Fruit fly (Drosophila melanogaster) whole organism, embryonic: ENCODE measurements around the gene Cpr76Bc.
A peak's percentile ranks its signal among the peaks of the same experiment; 100 is the strongest.

ENCODE experiments used
- ATbp ChIP-seq: fragments of 200-800 bp; sonication (Bioruptor generic); optimal IDR thresholded peaks from 2 replicates; lab custom pipeline; 2017; ENCODE audit warnings: missing biosample characterization, mild to moderate bottlenecking, missing genetic modification characterization, missing genetic modification reagents
- CG10267 ChIP-seq: fragments of 200-800 bp; sonication (Bioruptor generic); optimal IDR thresholded peaks from 2 replicates; lab custom pipeline; 2018; ENCODE audit warnings: missing biosample characterization, mild to moderate bottlenecking, missing genetic modification characterization, moderate library complexity
- CG10959 ChIP-seq: fragments of 200-800 bp; sonication (Bioruptor generic); IDR thresholded peaks from 2 replicates; pipeline ENCODE4 v1.3.6; 2022; ENCODE audit warnings: missing biosample characterization, missing genetic modification characterization
- CG12104 ChIP-seq: fragments of 200-800 bp; sonication (Bioruptor generic); optimal IDR thresholded peaks from 3 replicates; lab custom pipeline; 2016; ENCODE audit warnings: missing biosample characterization, missing genetic modification characterization
- CG12299 ChIP-seq: fragments of 200-800 bp; sonication (Bioruptor generic); optimal IDR thresholded peaks from 2 replicates; lab custom pipeline; 2018; ENCODE audit warnings: missing biosample characterization, mild to moderate bottlenecking, missing genetic modification characterization
- CG12659 ChIP-seq: fragments of 200-800 bp; sonication (Bioruptor generic); optimal IDR thresholded peaks from 3 replicates; lab custom pipeline; 2017; ENCODE audit warnings: mild to moderate bottlenecking, missing biosample characterization, missing genetic modification reagents, missing genetic modification characterization
- CG14710 ChIP-seq: fragments of 200-800 bp; sonication (Bioruptor generic); optimal IDR thresholded peaks from 3 replicates; lab custom pipeline; 2019; ENCODE audit warnings: missing biosample characterization, mild to moderate bottlenecking, missing genetic modification characterization, moderate library complexity
- CG14965 ChIP-seq: fragments of 200-800 bp; sonication (Bioruptor generic); optimal IDR thresholded peaks from 2 replicates; lab custom pipeline; 2016; ENCODE audit warnings: missing biosample characterization, missing genetic modification characterization, borderline replicate concordance
- CG1603 ChIP-seq: fragments of 200-800 bp; sonication (Bioruptor generic); optimal IDR thresholded peaks from 2 replicates; lab custom pipeline; 2019; ENCODE audit warnings: missing biosample characterization, mild to moderate bottlenecking, missing genetic modification characterization, moderate library complexity
- CG16779 ChIP-seq: fragments of 200-800 bp; sonication (Bioruptor generic); IDR thresholded peaks from 2 replicates; pipeline ENCODE4 v1.3.6; 2022; ENCODE audit warnings: missing biosample characterization, missing genetic modification characterization
- CG17385 ChIP-seq: fragments of 200-800 bp; sonication (Bioruptor generic); optimal IDR thresholded peaks from 3 replicates; lab custom pipeline; 2018; ENCODE audit warnings: missing biosample characterization, mild to moderate bottlenecking, missing genetic modification characterization
- CG3726 ChIP-seq: fragments of 200-800 bp; sonication (Bioruptor generic); IDR thresholded peaks from 3 replicates; pipeline ENCODE4, ENCODE4 v1.3.6; 2022; ENCODE audit warnings: missing biosample characterization, missing genetic modification characterization
- CG4424 ChIP-seq: fragments of 200-800 bp; sonication (Bioruptor generic); optimal IDR thresholded peaks from 3 replicates; lab custom pipeline; 2016; ENCODE audit warnings: missing biosample characterization, missing genetic modification characterization
- CG6175 ChIP-seq: fragments of 200-800 bp; sonication (Bioruptor generic); IDR thresholded peaks from 3 replicates; pipeline ENCODE4 v1.3.6; 2022; ENCODE audit warnings: missing biosample characterization, missing genetic modification characterization
- CG8089 ChIP-seq: fragments of 200-800 bp; sonication (Bioruptor generic); optimal IDR thresholded peaks from 3 replicates; lab custom pipeline; 2016; ENCODE audit warnings: missing biosample characterization, missing genetic modification characterization
- CG8281 ChIP-seq: fragments of 200-800 bp; sonication (Bioruptor generic); optimal IDR thresholded peaks from 2 replicates; lab custom pipeline; 2018; ENCODE audit warnings: missing biosample characterization, mild to moderate bottlenecking, missing genetic modification characterization, moderate library complexity
- CG8388 ChIP-seq: fragments of 200-800 bp; sonication (Bioruptor generic); optimal IDR thresholded peaks from 2 replicates; lab custom pipeline; 2019; ENCODE audit warnings: missing biosample characterization, mild to moderate bottlenecking, missing genetic modification characterization, moderate library complexity
- CG9609 ChIP-seq: fragments of 200-800 bp; sonication (Bioruptor generic); optimal IDR thresholded peaks from 3 replicates; lab custom pipeline; 2016; ENCODE audit warnings: missing biosample characterization, missing genetic modification characterization
- CTCF ChIP-seq: fragments of 200-800 bp; sonication (Bioruptor generic); optimal IDR thresholded peaks from 2 replicates; lab custom pipeline; 2017; ENCODE audit warnings: missing biosample characterization, mild to moderate bottlenecking, missing genetic modification characterization, moderate library complexity
- Dad ChIP-seq: fragments of 200-800 bp; sonication (Bioruptor generic); optimal IDR thresholded peaks from 3 replicates; lab custom pipeline; 2016; ENCODE audit warnings: missing biosample characterization, missing genetic modification characterization
- Drgx ChIP-seq: fragments of 200-800 bp; sonication (Bioruptor generic); IDR thresholded peaks from 2 replicates; pipeline ENCODE4 v1.3.6; 2022; ENCODE audit warnings: missing biosample characterization, missing genetic modification characterization
- E2f2 ChIP-seq: fragments of 200-800 bp; sonication (Bioruptor generic); IDR thresholded peaks from 2 replicates; pipeline ENCODE4 v1.3.6; 2022; ENCODE audit warnings: missing biosample characterization, missing genetic modification characterization
- Gug ChIP-seq: fragments of 200-800 bp; sonication (Bioruptor generic); IDR thresholded peaks from 4 replicates; pipeline ENCODE4 v1.3.6; 2022; ENCODE audit warnings: missing biosample characterization, missing genetic modification characterization
- HLH54F ChIP-seq: fragments of 200-800 bp; sonication (Bioruptor generic); optimal IDR thresholded peaks from 3 replicates; lab custom pipeline; 2016; ENCODE audit warnings: missing biosample characterization, missing genetic modification characterization
- HLHmδ ChIP-seq: fragments of 200-800 bp; sonication (Bioruptor generic); optimal IDR thresholded peaks from 2 replicates; lab custom pipeline; 2018; ENCODE audit warnings: missing biosample characterization, mild to moderate bottlenecking, missing genetic modification characterization, moderate library complexity
- PHDP ChIP-seq: fragments of 200-800 bp; sonication (Bioruptor generic); optimal IDR thresholded peaks from 3 replicates; lab custom pipeline; 2018; ENCODE audit warnings: missing biosample characterization, mild to moderate bottlenecking, missing genetic modification characterization, moderate library complexity
- Rx ChIP-seq: fragments of 200-800 bp; sonication (Bioruptor generic); IDR thresholded peaks from 2 replicates; pipeline ENCODE4 v1.3.6; 2022; ENCODE audit warnings: missing biosample characterization, missing genetic modification characterization
- Sin3A ChIP-seq: fragments of >200 bp; optimal IDR thresholded peaks from 2 replicates; lab custom pipeline; 2018
- TFAM ChIP-seq: fragments of 200-800 bp; sonication (Bioruptor generic); optimal IDR thresholded peaks from 2 replicates; lab custom pipeline; 2017; ENCODE audit warnings: missing biosample characterization, missing genetic modification characterization, inconsistent platforms
- Trl ChIP-seq, 3 experiments: fragments of >200 bp in 2 of 3; fragments of 200-800 bp in 1 of 3; sonication (Bioruptor generic) in 1 of 3; optimal IDR thresholded peaks; 2 replicates in 1 of 3; 3 replicates in 2 of 3; lab custom pipeline; 2016 to 2017; ENCODE audit warnings: missing biosample characterization in 1 of 3, missing genetic modification characterization in 1 of 3
- abd-A ChIP-seq: fragments of 200-800 bp; sonication (Bioruptor generic); optimal IDR thresholded peaks from 3 replicates; lab custom pipeline; 2019; ENCODE audit warnings: missing biosample characterization, mild to moderate bottlenecking, missing genetic modification characterization, moderate library complexity
- ash1 ChIP-seq: fragments of 200-800 bp; sonication (Bioruptor generic); optimal IDR thresholded peaks from 2 replicates; lab custom pipeline; 2018; ENCODE audit warnings: missing biosample characterization, mild to moderate bottlenecking, missing genetic modification characterization
- bowl ChIP-seq: fragments of 200-800 bp; sonication (Bioruptor generic); IDR thresholded peaks from 2 replicates; pipeline ENCODE4 v1.3.6; 2022; ENCODE audit warnings: missing biosample characterization, missing genetic modification characterization
- br ChIP-seq: fragments of >200 bp; optimal IDR thresholded peaks from 2 replicates; lab custom pipeline; 2017
- btn ChIP-seq: fragments of 200-800 bp; sonication (Bioruptor generic); optimal IDR thresholded peaks from 2 replicates; lab custom pipeline; 2016; ENCODE audit warnings: missing biosample characterization, missing genetic modification characterization
- cas ChIP-seq: fragments of 200-800 bp; sonication (Bioruptor generic); IDR thresholded peaks from 2 replicates; pipeline ENCODE4 v1.3.6; 2022; ENCODE audit warnings: missing biosample characterization, missing genetic modification characterization
- caup ChIP-seq: fragments of 200-800 bp; sonication (Bioruptor generic); optimal IDR thresholded peaks from 3 replicates; lab custom pipeline; 2017; ENCODE audit warnings: missing biosample characterization, mild to moderate bottlenecking, missing genetic modification characterization, moderate library complexity; ENCODE audit not compliant: severe bottlenecking
- fd102C ChIP-seq: fragments of 200-800 bp; sonication (Bioruptor generic); optimal IDR thresholded peaks from 2 replicates; lab custom pipeline; 2018; ENCODE audit warnings: missing biosample characterization, mild to moderate bottlenecking, missing genetic modification characterization, moderate library complexity
- gcm2 ChIP-seq: fragments of 200-800 bp; sonication (Bioruptor generic); optimal IDR thresholded peaks from 2 replicates; lab custom pipeline; 2016; ENCODE audit warnings: missing biosample characterization, missing genetic modification characterization
- gfzf ChIP-seq: fragments of 200-800 bp; sonication (Bioruptor generic); optimal IDR thresholded peaks from 2 replicates; lab custom pipeline; 2016; ENCODE audit warnings: missing biosample characterization, mild to moderate bottlenecking, missing genetic modification characterization, moderate library complexity
- gsb ChIP-seq: fragments of 200-800 bp; sonication (Bioruptor generic); IDR thresholded peaks from 2 replicates; pipeline ENCODE4 v1.3.6; 2022; ENCODE audit warnings: missing biosample characterization, missing genetic modification characterization
- her ChIP-seq: fragments of 200-800 bp; sonication (Bioruptor generic); optimal IDR thresholded peaks from 2 replicates; lab custom pipeline; 2016; ENCODE audit warnings: missing biosample characterization, missing genetic modification characterization
- lola ChIP-seq, 3 experiments: fragments of >200 bp in 2 of 3; fragments of 200-800 bp in 1 of 3; sonication (Bioruptor generic) in 1 of 3; optimal IDR thresholded peaks; 2 replicates each; lab custom pipeline; 2017 to 2019; ENCODE audit warnings: missing biosample characterization in 3 of 3, missing genetic modification characterization in 3 of 3, mild to moderate bottlenecking in 1 of 3, moderate library complexity in 1 of 3
- nom ChIP-seq: fragments of 200-800 bp; sonication (Bioruptor generic); optimal IDR thresholded peaks from 2 replicates; lab custom pipeline; 2017; ENCODE audit warnings: missing biosample characterization, missing genetic modification characterization, mild to moderate bottlenecking, moderate library complexity, missing genetic modification reagents
- psq ChIP-seq: fragments of 200-800 bp; sonication (Bioruptor generic); optimal IDR thresholded peaks from 2 replicates; lab custom pipeline; 2017; ENCODE audit warnings: missing biosample characterization, missing genetic modification characterization
- pzg ChIP-seq: fragments of 200-800 bp; sonication (Bioruptor generic); optimal IDR thresholded peaks from 3 replicates; lab custom pipeline; 2018; ENCODE audit warnings: missing biosample characterization, mild to moderate bottlenecking, missing genetic modification characterization, moderate library complexity
- sc ChIP-seq, 3 experiments: fragments of >200 bp in 2 of 3; fragments of 200-800 bp in 1 of 3; sonication (Bioruptor generic) in 1 of 3; optimal IDR thresholded peaks; 2 replicates in 2 of 3; 3 replicates in 1 of 3; lab custom pipeline; 2017; ENCODE audit warnings: mild to moderate bottlenecking in 1 of 3, missing biosample characterization in 1 of 3, missing genetic modification characterization in 1 of 3, missing genetic modification reagents in 1 of 3
- sens ChIP-seq: fragments of 200-800 bp; sonication (Bioruptor generic); peaks from one replicate; lab custom pipeline; 2016; ENCODE audit warnings: missing biosample characterization, missing genetic modification characterization
- sima ChIP-seq: fragments of 200-800 bp; sonication (Bioruptor generic); optimal IDR thresholded peaks from 2 replicates; lab custom pipeline; 2016; ENCODE audit warnings: missing biosample characterization, missing genetic modification characterization
- z ChIP-seq: fragments of 200-800 bp; sonication (Bioruptor generic); IDR thresholded peaks from 3 replicates; pipeline ENCODE4 v1.3.6; 2022; ENCODE audit warnings: missing biosample characterization, missing genetic modification characterization
- zf30C ChIP-seq: fragments of 200-800 bp; sonication (Bioruptor generic); optimal IDR thresholded peaks from 3 replicates; lab custom pipeline; 2018; ENCODE audit warnings: missing biosample characterization, mild to moderate bottlenecking, missing genetic modification characterization

Cpr76Bc gene

DNA sequence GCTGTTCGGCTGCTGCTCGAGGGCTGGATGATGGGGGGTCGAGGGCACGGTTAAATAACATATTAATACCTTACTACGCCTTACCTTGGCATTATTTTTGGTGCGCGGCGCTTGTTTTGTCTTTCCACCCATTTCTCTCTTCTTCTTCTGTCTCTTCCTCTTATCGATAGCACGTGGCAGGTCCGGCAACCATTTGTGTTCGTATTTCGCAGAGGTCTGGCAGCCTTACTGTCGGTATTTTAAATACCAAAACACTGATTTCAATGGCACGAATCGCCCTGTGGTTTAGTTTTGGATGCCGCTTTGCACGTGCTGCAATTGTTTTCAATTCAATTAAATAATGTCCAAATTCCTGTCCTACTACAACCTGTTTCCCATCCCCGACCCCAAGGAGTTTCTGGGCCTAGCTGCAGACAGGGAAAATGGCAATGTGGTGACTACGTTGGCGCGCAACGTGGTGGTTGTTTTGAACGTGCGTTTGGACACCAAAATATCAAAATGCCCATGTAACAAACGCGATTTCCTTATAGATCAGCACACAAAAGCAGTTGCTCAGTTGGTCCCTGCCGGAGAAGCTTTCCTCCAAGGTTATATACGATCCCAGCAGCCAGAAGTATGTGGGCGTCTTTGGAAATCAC lies 31.5 kb downstream of the Cpr76Bc start, which contains the start of the genes Ltn1 and CG9300 (continued):
- TF ChIP-seq CG14710 (tag; lab: Kevin White, UChicago) (no peak), CG10267 (tag; lab: Kevin White, UChicago) (no peak), CTCF (no peak), gfzf (peak; percentile 52), CG12659 (GFP tag; lab: Kevin White, UChicago) (peak; percentile 77), CG6175 (GFP tag; lab: Robert Waterston, UW) (no peak), Rx (GFP tag; lab: Robert Waterston, UW) (no peak), psq (GFP tag; lab: Kevin White, UChicago) (peak; percentile 14), fd102C (GFP tag; lab: Kevin White, UChicago) (no peak), CG16779 (no peak), Gug (no peak), CG17385 (GFP tag; lab: Kevin White, UChicago) (peak; percentile 100), bowl (GFP tag; lab: Robert Waterston, UW) (no peak), Drgx (GFP tag; lab: Robert Waterston, UW) (no peak), CG4424 (GFP tag; lab: Kevin White, UChicago) (peak; percentile 4), sima (GFP tag; lab: Kevin White, UChicago) (no peak), CG9609 (GFP tag; lab: Kevin White, UChicago) (peak; percentile 28), gsb (GFP tag; lab: Robert Waterston, UW) (no peak), caup (GFP tag; lab: Kevin White, UChicago) (no peak), CG8281 (no peak), CG1603 (tag; lab: Kevin White, UChicago) (no peak), CG12299 (tag; lab: Kevin White, UChicago) (no peak), E2f2 (peak; percentile 67), ATbp (GFP tag; lab: Kevin White, UChicago) (no peak), Dad (GFP tag; lab: Kevin White, UChicago) (peak; percentile 40), her (GFP tag; lab: Kevin White, UChicago) (peak; percentile 28), CG12104 (GFP tag; lab: Kevin White, UChicago) (no peak), sc (optimal IDR thresholded peaks at IDR 0.05; lab: Kevin White, UChicago) (no peak), sc (GFP tag; optimal IDR thresholded peaks at IDR 0.05; lab: Kevin White, UChicago) (no peak), CG8388 (GFP tag; lab: Kevin White, UChicago) (no peak), HLHmδ (peak; percentile 74), Sin3A (peak; percentile 83), nom (GFP tag; lab: Kevin White, UChicago) (no peak), gcm2 (GFP tag; lab: Kevin White, UChicago) (no peak), CG8089 (GFP tag; lab: Kevin White, UChicago) (no peak), abd-A (tag; lab: Kevin White, UChicago) (no peak), CG3726 (GFP tag; lab: Robert Waterston, UW) (no peak), HLH54F (peak; percentile 26)

DNA sequence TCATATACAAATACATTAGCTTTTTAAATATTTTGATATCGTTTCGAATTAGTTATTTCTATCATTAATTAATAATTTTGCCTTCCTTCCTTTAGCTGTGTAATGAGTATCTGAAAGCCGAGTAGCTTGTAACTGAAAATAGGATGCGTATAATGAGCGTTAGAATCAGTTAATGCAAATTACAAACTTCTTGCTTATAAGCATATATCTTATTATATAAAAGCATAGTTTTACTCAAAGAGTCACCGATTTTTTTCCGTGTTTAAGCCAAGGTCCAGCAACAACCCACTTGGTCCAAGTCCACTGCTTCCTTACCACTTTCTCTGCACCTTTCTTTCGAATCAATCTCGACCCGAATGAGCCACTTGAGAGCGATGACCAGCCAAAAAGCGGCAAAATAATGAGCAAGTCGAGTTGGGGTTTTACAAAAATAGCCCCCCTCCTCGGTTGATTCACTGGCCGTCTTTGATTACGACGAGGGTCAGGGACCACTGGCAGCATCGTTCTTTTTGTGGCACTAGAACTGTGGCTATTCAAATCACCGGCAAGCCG lies 35.2 kb downstream of the Cpr76Bc start:
- no peak for TF ChIP-seq CG10959 (GFP tag; lab: Robert Waterston, UW)
- TF ChIP-seq zf30C (GFP tag; lab: Kevin White, UChicago), result peak; percentile 20
- TF ChIP-seq Trl (optimal IDR thresholded peaks at IDR 0.05; lab: Kevin White, UChicago), result no peak
- no peak for TF ChIP-seq Trl (GFP tag; optimal IDR thresholded peaks at IDR 0.05; lab: Kevin White, UChicago)
- TF ChIP-seq CG14965 (GFP tag; lab: Kevin White, UChicago), result no peak
- TF ChIP-seq lola (GFP tag; optimal IDR thresholded peaks at IDR 0.05; lab: Kevin White, UChicago), result peak in 1 of 3 experiments; percentile 14
- no peak for TF ChIP-seq z (GFP tag; lab: Robert Waterston, UW)
- TF ChIP-seq sens (GFP tag; lab: Kevin White, UChicago), result peak; percentile 50
- no peak for TF ChIP-seq PHDP (tag; lab: Kevin White, UChicago)
- no peak for TF ChIP-seq cas (GFP tag; lab: Robert Waterston, UW)
- no peak for TF ChIP-seq Rx (GFP tag; lab: Robert Waterston, UW)
- TF ChIP-seq br (lab: Kevin White, UChicago), result no peak
- TF ChIP-seq btn, result no peak
- TF ChIP-seq ash1 (GFP tag; lab: Kevin White, UChicago), result no peak
- no peak for TF ChIP-seq TFAM (GFP tag; lab: Kevin White, UChicago)
- TF ChIP-seq pzg (GFP tag; lab: Kevin White, UChicago), result no peak
